Worm (Caenorhabditis elegans) whole organism, L1 larva: ENCODE data around the gene cld-1.

ENCODE experiments used
- C04F5.9 ChIP-seq: sonication (generic microtip); optimal IDR thresholded peaks from 2 replicates; lab custom pipeline; 2016; ENCODE audit warnings: missing genetic modification characterization, missing compliant biosample characterization
- aly-2 ChIP-seq: fragments of 150-350 bp; optimal IDR thresholded peaks from 2 replicates; lab custom pipeline; 2014; ENCODE audit warnings: missing biosample characterization, missing genetic modification characterization
- egl-13 ChIP-seq: sonication (generic microtip); optimal IDR thresholded peaks from 2 replicates; lab custom pipeline; 2016; ENCODE audit warnings: missing genotype, missing genetic modification reagents, missing genetic modification characterization, missing compliant biosample characterization
- fkh-10 ChIP-seq: sonication (generic microtip); optimal IDR thresholded peaks from 2 replicates; lab custom pipeline; 2017; ENCODE audit warnings: missing biosample characterization, missing genetic modification reagents, missing genetic modification characterization
- fkh-8 ChIP-seq: sonication (generic microtip); optimal IDR thresholded peaks from 2 replicates; lab custom pipeline; 2016; ENCODE audit warnings: mild to moderate bottlenecking, missing genetic modification characterization, missing compliant biosample characterization
- fos-1 ChIP-seq: fragments of 150-350 bp; optimal IDR thresholded peaks from 2 replicates; lab custom pipeline; 2014; ENCODE audit warnings: missing biosample characterization, missing genetic modification characterization
- jun-1 ChIP-seq: fragments of 150-350 bp; optimal IDR thresholded peaks from 2 replicates; lab custom pipeline; 2014; ENCODE audit warnings: missing biosample characterization, missing genetic modification reagents, missing genetic modification characterization
- lin-39 ChIP-seq: fragments of 150-350 bp; optimal IDR thresholded peaks from 2 replicates; lab custom pipeline; 2014; ENCODE audit warnings: missing biosample characterization, missing genetic modification reagents, missing genetic modification characterization
- lir-3 ChIP-seq: sonication (generic microtip); optimal IDR thresholded peaks from 2 replicates; lab custom pipeline; 2016; ENCODE audit warnings: mild to moderate bottlenecking, missing genetic modification characterization, moderate library complexity, missing compliant biosample characterization; ENCODE audit not compliant: poor library complexity
- mdl-1 ChIP-seq, 2 experiments: fragments of 150-350 bp; optimal IDR thresholded peaks; 2 replicates each; lab custom pipeline; 2014 to 2017; ENCODE audit warnings: missing biosample characterization in 2 of 2, missing genetic modification characterization in 2 of 2, inconsistent platforms in 1 of 2
- snpc-4 ChIP-seq: fragments of 150-350 bp; optimal IDR thresholded peaks from 2 replicates; lab custom pipeline; 2014; ENCODE audit warnings: missing biosample characterization, missing genetic modification characterization
- tbx-2 ChIP-seq: sonication (generic microtip); optimal IDR thresholded peaks from 2 replicates; lab custom pipeline; 2016; ENCODE audit warnings: missing genetic modification characterization, missing compliant biosample characterization
- ztf-11 ChIP-seq, 2 experiments: sonication (generic microtip); optimal IDR thresholded peaks; 2 replicates each; lab custom pipeline; 2016 to 2017; ENCODE audit warnings: missing genetic modification characterization in 2 of 2, missing biosample characterization in 1 of 2, missing compliant biosample characterization in 1 of 2

DNA sequence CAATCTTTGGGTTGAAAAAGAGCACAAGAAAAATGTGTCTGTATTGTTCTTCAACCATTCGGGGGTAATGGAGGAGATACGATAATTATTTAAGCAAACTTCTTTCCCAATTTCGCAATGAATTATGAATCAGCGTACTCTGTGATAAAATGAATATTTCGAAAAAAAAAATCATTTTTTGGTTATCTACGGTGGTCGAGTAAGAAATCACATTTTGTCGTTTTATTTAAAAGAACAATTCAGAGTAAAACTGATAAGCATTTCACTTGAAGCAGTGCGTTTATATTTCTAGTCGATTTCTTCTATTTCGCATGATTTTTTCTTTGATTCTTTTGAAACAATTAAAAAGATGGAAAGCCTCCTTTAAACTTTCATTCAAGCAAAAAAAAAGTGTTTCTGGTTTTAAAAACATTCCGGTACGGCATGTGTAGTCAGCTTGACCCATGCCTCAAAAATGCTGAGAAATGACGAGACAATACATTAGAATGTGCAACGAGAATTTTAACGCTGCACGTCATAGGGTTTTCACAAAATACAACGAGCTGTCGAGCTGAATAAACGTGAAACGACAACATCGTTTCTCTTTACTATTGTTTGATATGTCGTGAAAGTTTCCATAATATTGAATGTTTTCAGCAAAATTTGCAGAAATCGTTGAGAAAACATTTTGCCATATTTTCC is 33.5 kb downstream of the cld-1 start, which contains the start of gene K08D8.2:
- TF ChIP-seq egl-13 (no peak), fkh-10 (GFP tag; lab: Kevin White, UChicago) (no peak), fkh-8 (tag; lab: Kevin White, UChicago) (no peak), snpc-4 (tag; lab: Kevin White, UChicago) (no peak), jun-1 (tag; lab: Kevin White, UChicago) (no peak), ztf-11 (tag; optimal IDR thresholded peaks at IDR 0.05; lab: Kevin White, UChicago) (no peak), lir-3 (tag; lab: Kevin White, UChicago) (no peak), fos-1 (tag; lab: Kevin White, UChicago) (no peak), mdl-1 (tag; optimal IDR thresholded peaks at IDR 0.05; lab: Kevin White, UChicago) (no peak), C04F5.9 (tag; lab: Kevin White, UChicago) (no peak), aly-2 (tag; lab: Kevin White, UChicago) (no peak), lin-39 (tag; lab: Kevin White, UChicago) (no peak), tbx-2 (no peak)
